Fruit fly (Drosophila melanogaster): ENCODE results near the gene CG13728.

The CG13728 gene

DNA sequence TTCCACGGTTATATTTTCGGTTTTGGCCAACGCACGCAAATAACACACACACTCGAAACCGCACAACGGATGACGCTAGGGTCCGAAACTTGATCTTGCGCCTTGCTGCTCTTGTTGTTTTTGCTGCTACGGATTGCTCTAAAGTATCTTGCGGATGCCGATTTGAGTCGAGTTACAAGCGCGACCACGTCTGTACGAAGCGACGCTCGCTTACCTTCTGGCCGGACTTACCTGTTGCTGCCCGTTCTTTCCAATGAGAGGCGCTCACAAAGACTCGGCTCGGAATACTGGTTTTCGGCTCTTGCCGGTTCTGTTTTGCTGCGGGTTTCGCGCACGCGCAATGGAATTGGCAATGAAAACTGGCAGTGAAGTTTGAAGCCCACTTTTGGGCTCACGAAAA lies 3.2 kb downstream of the CG13728 start, which contains the start of gene Cad74A:
TSS of gene Cad74A (minus strand) at position 220 of the 400 bp plus-strand sequence.
- TF ChIP-seq psq (GFP tag; optimal IDR thresholded peaks at IDR 0.05) (peak; percentile 87), dmrt93B (GFP tag; optimal IDR thresholded peaks at IDR 0.05) (no peak), CG32264 (GFP tag; optimal IDR thresholded peaks at IDR 0.05) (no peak), tai (GFP tag; optimal IDR thresholded peaks at IDR 0.05) (no peak), rgr (GFP tag; optimal IDR thresholded peaks at IDR 0.05) (no peak), Dfd (GFP tag; optimal IDR thresholded peaks at IDR 0.05) (no peak), Dif (GFP tag; optimal IDR thresholded peaks at IDR 0.05; ENCODE audit: partially characterized antibody) (peak; percentile 53), Vsx2 (GFP tag; optimal IDR thresholded peaks at IDR 0.05; ENCODE audit: partially characterized antibody) (peak; percentile 47), sage (GFP tag; optimal IDR thresholded peaks at IDR 0.05) (no peak), Hnf4 (GFP tag; optimal IDR thresholded peaks at IDR 0.05) (no peak), Hr83 (GFP tag; optimal IDR thresholded peaks at IDR 0.05; ENCODE audit: poor library complexity, severe bottlenecking) (peak; percentile 46), CG9705 (GFP tag; optimal IDR thresholded peaks at IDR 0.05) (no peak), CrebA (GFP tag; optimal IDR thresholded peaks at IDR 0.05; ENCODE audit: borderline replicate concordance) (no peak), woc (GFP tag; optimal IDR thresholded peaks at IDR 0.05) (no peak), foxo (GFP tag; optimal IDR thresholded peaks at IDR 0.05) (no peak), br (GFP tag; optimal IDR thresholded peaks at IDR 0.05) (no peak), GATAd (GFP tag; optimal IDR thresholded peaks at IDR 0.05) (no peak), Mio (GFP tag; optimal IDR thresholded peaks at IDR 0.05) (no peak), Hr78 (GFP tag; optimal IDR thresholded peaks at IDR 0.05) (no peak), h (GFP tag; optimal IDR thresholded peaks at IDR 0.05) (no peak), dl (GFP tag; optimal IDR thresholded peaks at IDR 0.05; ENCODE audit: insufficient read depth in 1 of 2, partially characterized antibody in 2 of 2) (peak in 1 of 2 experiments; percentile 5), Myc (optimal IDR thresholded peaks at IDR 0.05) (peak; percentile 50)

DNA sequence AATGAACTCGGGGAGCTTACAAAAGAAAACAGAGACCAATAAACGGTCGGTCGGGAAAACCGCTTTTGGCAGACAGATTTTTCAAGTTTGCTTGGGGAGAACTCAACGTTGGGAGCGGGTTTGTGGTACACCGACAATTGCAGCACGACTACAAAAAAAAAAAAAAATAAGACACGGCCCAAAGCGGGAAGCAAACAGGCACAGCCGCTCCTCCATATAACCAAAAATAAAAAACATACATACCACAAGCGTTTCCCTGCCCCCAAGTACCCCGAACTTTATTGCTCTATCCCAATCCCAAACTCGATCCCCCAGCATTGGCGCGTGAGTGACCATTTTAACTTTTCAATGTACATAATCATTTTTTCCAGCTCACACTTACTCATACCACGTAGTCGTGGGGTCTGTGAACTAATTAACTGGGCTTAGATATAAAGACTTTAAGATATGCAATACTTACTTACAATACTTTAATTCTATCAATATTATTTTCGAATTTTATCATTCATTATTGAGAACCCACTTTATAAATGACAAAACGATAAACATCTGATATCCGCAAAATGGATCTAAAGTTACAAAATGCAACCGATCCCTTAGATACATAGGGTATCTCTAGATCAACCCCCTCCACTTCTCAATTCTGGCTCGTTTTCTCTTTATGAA lies 7.4 kb downstream of the CG13728 start:
- no peak for TF ChIP-seq Hr78 (GFP tag; optimal IDR thresholded peaks at IDR 0.05)
- TF ChIP-seq Vsx2 (GFP tag; optimal IDR thresholded peaks at IDR 0.05; ENCODE audit: partially characterized antibody), result no peak
- TF ChIP-seq lola (GFP tag; optimal IDR thresholded peaks at IDR 0.05), result no peak
- TF ChIP-seq ey (GFP tag; optimal IDR thresholded peaks at IDR 0.05), result no peak

DNA sequence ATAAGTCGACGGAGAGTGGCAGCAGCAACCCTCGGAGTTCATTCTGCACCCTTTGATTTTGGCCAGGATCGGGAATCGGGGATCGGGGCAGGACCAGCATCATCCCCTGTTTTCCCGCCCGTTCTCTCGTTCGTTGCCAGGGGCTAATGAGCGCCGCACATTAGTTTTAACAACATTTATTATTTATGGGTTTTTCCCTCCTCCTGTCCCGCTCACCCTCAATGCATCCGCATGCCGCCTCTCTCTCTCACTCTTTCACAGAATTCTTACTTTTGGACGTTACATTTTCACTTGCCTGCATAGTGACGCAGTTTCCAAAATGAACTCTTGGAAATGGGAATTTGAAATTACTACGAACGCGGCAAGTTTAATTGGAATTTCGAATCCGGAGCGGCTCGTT lies 15.6 kb downstream of the CG13728 start:
- TF ChIP-seq Hnf4 (GFP tag; optimal IDR thresholded peaks at IDR 0.05), result no peak
- no peak for TF ChIP-seq woc (GFP tag; optimal IDR thresholded peaks at IDR 0.05)
- TF ChIP-seq GATAd (GFP tag; optimal IDR thresholded peaks at IDR 0.05), result no peak
- no peak for TF ChIP-seq lola (GFP tag; optimal IDR thresholded peaks at IDR 0.05)
- TF ChIP-seq Hr78 (GFP tag; optimal IDR thresholded peaks at IDR 0.05), result no peak
- no peak for TF ChIP-seq brk (GFP tag; optimal IDR thresholded peaks at IDR 0.05)
- no peak for TF ChIP-seq CrebA (GFP tag; optimal IDR thresholded peaks at IDR 0.05; ENCODE audit: borderline replicate concordance)
- TF ChIP-seq N (GFP tag; optimal IDR thresholded peaks at IDR 0.05), result no peak
- no peak for TF ChIP-seq rgr (GFP tag; optimal IDR thresholded peaks at IDR 0.05)
- TF ChIP-seq sage (GFP tag; optimal IDR thresholded peaks at IDR 0.05), result no peak
- no peak for TF ChIP-seq sv (GFP tag; optimal IDR thresholded peaks at IDR 0.05)
- no peak for TF ChIP-seq Abd-B (GFP tag; optimal IDR thresholded peaks at IDR 0.05)
- TF ChIP-seq Sp1 (GFP tag; optimal IDR thresholded peaks at IDR 0.05), result no peak
- no peak for TF ChIP-seq h (GFP tag; optimal IDR thresholded peaks at IDR 0.05)

DNA sequence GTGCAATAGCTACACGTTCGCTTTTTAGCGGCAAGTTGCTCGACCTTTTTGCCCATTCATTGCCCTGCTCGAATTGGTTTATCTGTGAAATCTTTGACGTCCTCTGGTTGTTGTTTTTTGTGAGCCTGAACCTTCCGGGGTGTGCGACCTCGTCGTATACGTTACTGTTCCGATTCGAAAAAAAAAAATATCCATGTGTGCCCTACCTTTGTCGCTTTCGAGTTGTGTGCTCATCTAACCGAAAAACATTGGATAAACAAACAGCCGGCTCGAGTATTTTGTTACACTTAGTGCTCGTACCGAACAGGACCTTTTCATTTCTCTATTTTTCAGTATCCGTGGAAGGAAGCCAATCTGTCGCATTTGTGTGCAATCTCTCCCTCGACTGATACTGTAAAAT lies 18.5 kb downstream of the CG13728 start:
- TF ChIP-seq Mio (GFP tag; optimal IDR thresholded peaks at IDR 0.05) (no peak), sv (GFP tag; optimal IDR thresholded peaks at IDR 0.05) (no peak), tai (GFP tag; optimal IDR thresholded peaks at IDR 0.05) (no peak)

DNA sequence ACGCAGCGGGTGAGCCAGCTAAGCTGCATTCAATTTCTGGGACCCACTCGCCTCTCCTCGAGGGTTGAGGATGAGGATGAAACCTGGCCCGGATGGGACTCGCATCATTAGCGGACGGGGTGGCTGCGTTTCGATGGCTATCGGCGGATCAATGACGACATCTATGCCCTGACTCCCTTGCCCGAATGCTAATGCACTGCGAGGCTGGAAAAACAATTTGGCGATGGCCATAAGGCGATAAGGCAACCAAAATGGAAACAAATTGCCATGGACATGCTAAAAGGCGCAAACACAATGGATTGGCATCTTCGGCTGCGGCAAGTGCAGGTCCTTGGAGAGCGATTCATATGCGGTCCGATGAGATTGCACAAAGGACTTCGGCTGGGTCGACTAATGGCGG lies 19.6 kb downstream of the CG13728 start:
- TF ChIP-seq h (GFP tag; optimal IDR thresholded peaks at IDR 0.05) (no peak), usp (GFP tag; optimal IDR thresholded peaks at IDR 0.05) (no peak), pan (optimal IDR thresholded peaks at IDR 0.05) (no peak), rgr (GFP tag; optimal IDR thresholded peaks at IDR 0.05) (no peak), Dif (GFP tag; optimal IDR thresholded peaks at IDR 0.05; ENCODE audit: partially characterized antibody) (no peak), br (GFP tag; optimal IDR thresholded peaks at IDR 0.05) (no peak), Hnf4 (GFP tag; optimal IDR thresholded peaks at IDR 0.05) (no peak), N (GFP tag; optimal IDR thresholded peaks at IDR 0.05) (no peak)

Measured in whole organism, wandering third instar larva.